Worm (Caenorhabditis elegans) whole organism, L1 larva: Measurements from ENCODE around the gene srr-2.

Experiments
- C34B4.2 ChIP-seq: sonication (generic microtip); optimal IDR thresholded peaks from 2 replicates; lab custom pipeline; 2017; ENCODE audit warnings: mild to moderate bottlenecking, missing genetic modification characterization, missing compliant biosample characterization
- aly-2 ChIP-seq: fragments of 150-350 bp; optimal IDR thresholded peaks from 2 replicates; lab custom pipeline; 2014; ENCODE audit warnings: missing biosample characterization, missing genetic modification characterization
- fkh-4 ChIP-seq: sonication (generic microtip); optimal IDR thresholded peaks from 2 replicates; lab custom pipeline; 2016; ENCODE audit warnings: missing compliant biosample characterization, missing genetic modification characterization, borderline replicate concordance
- isw-1 ChIP-seq: fragments of 200-800 bp; sonication (Bioruptor generic); IDR thresholded peaks from 2 replicates; pipeline ENCODE4 v1.3.6; 2022; ENCODE audit warnings: missing genetic modification characterization, missing compliant biosample characterization
- mdl-1 ChIP-seq, 2 experiments: fragments of 150-350 bp; optimal IDR thresholded peaks; 2 replicates each; lab custom pipeline; 2014 to 2017; ENCODE audit warnings: missing biosample characterization in 2 of 2, missing genetic modification characterization in 2 of 2, inconsistent platforms in 1 of 2
- skn-1 ChIP-seq: fragments of 150-350 bp; optimal IDR thresholded peaks from 2 replicates; lab custom pipeline; 2014; ENCODE audit warnings: missing biosample characterization, missing genetic modification characterization
- zag-1 ChIP-seq: fragments of 150-350 bp; optimal IDR thresholded peaks from 2 replicates; lab custom pipeline; 2014; ENCODE audit warnings: missing biosample characterization, missing genetic modification characterization
- ztf-11 ChIP-seq, 2 experiments: sonication (generic microtip); optimal IDR thresholded peaks; 2 replicates each; lab custom pipeline; 2016 to 2017; ENCODE audit warnings: missing genetic modification characterization in 2 of 2, missing biosample characterization in 1 of 2, missing compliant biosample characterization in 1 of 2

ce11 chrV:19231167-19231566 lies 14.2 kb upstream of the srr-2 start:
- no peak for TF ChIP-seq fkh-4
- no peak for TF ChIP-seq ztf-11 (tag; optimal IDR thresholded peaks at IDR 0.05; lab: Kevin White, UChicago)
- TF ChIP-seq zag-1 (tag; lab: Kevin White, UChicago): no peak
- no peak for TF ChIP-seq C34B4.2 (tag; lab: Kevin White, UChicago)
- TF ChIP-seq isw-1 (GFP tag; lab: Robert Waterston, UW): no peak
- TF ChIP-seq mdl-1 (tag; optimal IDR thresholded peaks at IDR 0.05; lab: Kevin White, UChicago): no peak
- no peak for TF ChIP-seq aly-2
- TF ChIP-seq skn-1 (tag; lab: Kevin White, UChicago): no peak
